Worm (Caenorhabditis elegans): ENCODE data around the gene ddl-1.

The ddl-1 gene

ce11 chrII:5661735-5662177, 13.6 kb upstream of the ddl-1 start (continued):
- TF ChIP-seq F37B4.10 (GFP tag; IDR thresholded peaks at IDR 0.05) (peak; percentile 92; the same call in 1 of the 2 replicates), attf-6 (GFP tag; IDR thresholded peaks at IDR 0.05) (peak; percentile 92), xnd-1 (tag; optimal IDR thresholded peaks at IDR 0.05) (peak; percentile 50), mel-28 (tag; optimal IDR thresholded peaks at IDR 0.05; ENCODE audit: borderline replicate concordance) (peak; percentile 92), somi-1 (GFP tag; optimal IDR thresholded peaks at IDR 0.05) (peak; percentile 90), attf-3 (GFP tag; conservative IDR thresholded peaks at IDR 0.05) (peak; percentile 74), hmg-1.2 (GFP tag; IDR thresholded peaks at IDR 0.05) (peak; percentile 93), snpc-4 (GFP tag; optimal IDR thresholded peaks at IDR 0.05) (peak; percentile 51), snpc-4 (tag; optimal IDR thresholded peaks at IDR 0.05) (peak in 2 of 4 experiments; percentile 82 to 84), hrde-1 (tag; optimal IDR thresholded peaks at IDR 0.05; ENCODE audit: borderline replicate concordance) (peak; percentile 94), dpl-1 (GFP tag; optimal IDR thresholded peaks at IDR 0.05) (no peak), mxl-1 (tag; optimal IDR thresholded peaks at IDR 0.05) (peak; percentile 67), ztf-3 (GFP tag; optimal IDR thresholded peaks at IDR 0.05) (peak; percentile 94), zim-3 (tag; optimal IDR thresholded peaks at IDR 0.05) (peak; percentile 99), unc-130 (GFP tag; optimal IDR thresholded peaks at IDR 0.05) (peak; percentile 65), ztf-6 (GFP tag; IDR thresholded peaks at IDR 0.05) (peak; percentile 83), nfya-2 (GFP tag; IDR thresholded peaks at IDR 0.05) (peak; percentile 99), ztf-18 (tag; optimal IDR thresholded peaks at IDR 0.05) (peak; percentile 28), rcor-1 (GFP tag; IDR thresholded peaks at IDR 0.05) (peak; percentile 79), tbx-9 (tag; optimal IDR thresholded peaks at IDR 0.05; ENCODE audit: borderline replicate concordance) (peak; percentile 99), efl-1 (GFP tag; optimal IDR thresholded peaks at IDR 0.05) (no peak), let-526 (GFP tag; IDR thresholded peaks at IDR 0.05) (peak; percentile 97), Y53F4B.3 (GFP tag; IDR thresholded peaks at IDR 0.05) (peak; percentile 31; the same call in 1 of the 2 replicates), lir-1 (GFP tag; conservative IDR thresholded peaks at IDR 0.05) (peak; percentile 79), T07F8.4 (tag; optimal IDR thresholded peaks at IDR 0.05) (no peak), snpc-3.4 (tag; optimal IDR thresholded peaks at IDR 0.05) (no peak), lag-1 (GFP tag; IDR thresholded peaks at IDR 0.05) (0 out of 2 replicates have a peak, but pooled peaks have one; percentile 70), ztf-22 (GFP tag; optimal IDR thresholded peaks at IDR 0.05) (peak; percentile 55), T26A5.8 (tag; optimal IDR thresholded peaks at IDR 0.05) (peak; percentile 98), nhr-120 (GFP tag; IDR thresholded peaks at IDR 0.05) (peak; percentile 98; the same call in 1 of the 2 replicates), ceh-27 (GFP tag; optimal IDR thresholded peaks at IDR 0.05) (peak; percentile 88), him-1 (tag; optimal IDR thresholded peaks at IDR 0.05) (peak; percentile 43), egl-18 (GFP tag; IDR thresholded peaks at IDR 0.05) (peak; percentile 93), hmg-20 (GFP tag; IDR thresholded peaks at IDR 0.05) (peak; percentile 91), unc-62 (GFP tag; optimal IDR thresholded peaks at IDR 0.05) (peak; percentile 48), ets-4 (GFP tag; optimal IDR thresholded peaks at IDR 0.05) (peak; percentile 69), F10E7.11 (tag; optimal IDR thresholded peaks at IDR 0.05) (peak; percentile 100), madf-3 (GFP tag; IDR thresholded peaks at IDR 0.05) (peak; percentile 97), nfyb-1 (GFP tag; IDR thresholded peaks at IDR 0.05) (peak; percentile 100), pha-4 (tag; optimal IDR thresholded peaks at IDR 0.05) (no peak), F23B12.7 (tag; optimal IDR thresholded peaks at IDR 0.05; ENCODE audit: insufficient read depth) (no peak), repo-1 (tag; optimal IDR thresholded peaks at IDR 0.05) (peak; percentile 97), F55B11.4 (tag; optimal IDR thresholded peaks at IDR 0.05; ENCODE audit: borderline replicate concordance, insufficient read depth) (no peak), mcd-1 (GFP tag; IDR thresholded peaks at IDR 0.05) (peak; percentile 91), C06A6.2 (GFP tag; conservative IDR thresholded peaks at IDR 0.05) (peak; percentile 92), F52B5.7 (tag; optimal IDR thresholded peaks at IDR 0.05) (peak; percentile 100), hlh-12 (tag; optimal IDR thresholded peaks at IDR 0.05) (no peak), Y95B8A.8 (GFP tag; IDR thresholded peaks at IDR 0.05) (peak; percentile 96), lsl-1 (GFP tag; optimal IDR thresholded peaks at IDR 0.05) (no peak)

All from whole organism, young adult.